Worm (Caenorhabditis elegans): ENCODE data around the gene epg-5.

DNA sequence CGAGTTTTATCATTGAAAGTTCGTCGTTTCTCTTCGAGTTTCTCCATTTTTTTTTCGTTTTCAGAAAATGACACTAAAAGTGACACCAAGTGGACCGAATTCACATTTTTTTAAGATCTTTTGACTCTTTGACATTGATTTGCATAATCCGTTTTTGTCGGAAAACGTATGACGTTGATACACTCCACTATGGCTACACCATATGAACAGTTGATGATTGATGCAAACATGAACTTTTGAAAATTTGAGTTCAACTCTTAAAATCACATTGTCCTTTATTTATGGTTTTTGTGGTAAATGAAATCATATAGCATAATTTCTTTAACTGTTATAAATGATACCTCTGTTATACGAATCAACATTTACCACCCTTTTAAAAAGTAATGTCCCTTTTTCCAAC is 49.6 kb upstream of the epg-5 start, which contains the start of gene T19D12.10:
- TF ChIP-seq lsy-2 (tag; optimal IDR thresholded peaks at IDR 0.05) (no peak), fos-1 (tag; optimal IDR thresholded peaks at IDR 0.05) (no peak), sdz-12 (GFP tag; optimal IDR thresholded peaks at IDR 0.05) (no peak), R02D3.7 (tag; optimal IDR thresholded peaks at IDR 0.05) (no peak), zfp-3 (GFP tag; conservative IDR thresholded peaks at IDR 0.05) (no peak), zag-1 (tag; optimal IDR thresholded peaks at IDR 0.05) (no peak), nhr-10 (tag; optimal IDR thresholded peaks at IDR 0.05) (no peak), skn-1 (tag; optimal IDR thresholded peaks at IDR 0.05) (no peak), ces-1 (GFP tag; optimal IDR thresholded peaks at IDR 0.05) (no peak), cey-2 (tag; optimal IDR thresholded peaks at IDR 0.05; ENCODE audit: borderline replicate concordance, insufficient read depth) (no peak), daf-8 (GFP tag; IDR thresholded peaks at IDR 0.05) (no peak), unc-39 (tag; optimal IDR thresholded peaks at IDR 0.05) (no peak), aly-2 (tag; optimal IDR thresholded peaks at IDR 0.05) (no peak)

Data from whole organism, L4 larva.